Fruit fly (Drosophila melanogaster) whole organism, prepupa: ENCODE results near the gene SmydA-8.

Experiments
- Blimp-1 ChIP-seq: fragments of 200-800 bp; sonication (Bioruptor generic); optimal IDR thresholded peaks from 3 replicates; lab custom pipeline; 2017; ENCODE audit warnings: missing biosample characterization, missing genetic modification characterization, mild to moderate bottlenecking, moderate library complexity, missing genetic modification reagents
- CG10631 ChIP-seq: fragments of 200-800 bp; sonication (Bioruptor generic); optimal IDR thresholded peaks from 2 replicates; lab custom pipeline; 2016; ENCODE audit warnings: missing biosample characterization, missing genetic modification characterization
- CG10669 ChIP-seq: fragments of 200-800 bp; sonication (Bioruptor generic); optimal IDR thresholded peaks from 3 replicates; lab custom pipeline; 2018; ENCODE audit warnings: missing biosample characterization, mild to moderate bottlenecking, missing genetic modification characterization, moderate library complexity
- CG11294 ChIP-seq: fragments of 200-800 bp; sonication (Bioruptor generic); IDR thresholded peaks from 2 replicates; pipeline ENCODE4 v1.3.6; 2022; ENCODE audit warnings: missing biosample characterization, missing genetic modification characterization
- CG11902 ChIP-seq: fragments of 200-800 bp; sonication (Bioruptor generic); optimal IDR thresholded peaks from 3 replicates; lab custom pipeline; 2016; ENCODE audit warnings: missing biosample characterization, missing genetic modification characterization
- CG15336 ChIP-seq: fragments of 200-800 bp; sonication (Bioruptor generic); IDR thresholded peaks from 2 replicates; pipeline ENCODE4 v1.3.6; 2022; ENCODE audit warnings: missing biosample characterization, missing genetic modification characterization
- CG1621 ChIP-seq: fragments of 200-800 bp; sonication (Bioruptor generic); optimal IDR thresholded peaks from 3 replicates; lab custom pipeline; 2018; ENCODE audit warnings: missing biosample characterization, mild to moderate bottlenecking, missing genetic modification characterization
- CG16779 ChIP-seq: fragments of 200-800 bp; sonication (Bioruptor generic); optimal IDR thresholded peaks from 3 replicates; lab custom pipeline; 2017; ENCODE audit warnings: missing biosample characterization, mild to moderate bottlenecking, missing genetic modification characterization
- CG3032 ChIP-seq: fragments of 200-800 bp; optimal IDR thresholded peaks from 2 replicates; lab custom pipeline; 2019; ENCODE audit warnings: missing biosample characterization, mild to moderate bottlenecking, missing genetic modification characterization, moderate library complexity
- CG31627 ChIP-seq: fragments of 200-800 bp; sonication (Bioruptor generic); optimal IDR thresholded peaks from 3 replicates; lab custom pipeline; 2016; ENCODE audit warnings: missing biosample characterization, missing genetic modification characterization
- CG34406 ChIP-seq: fragments of 200-800 bp; sonication (Bioruptor generic); optimal IDR thresholded peaks from 3 replicates; lab custom pipeline; 2016; ENCODE audit warnings: missing biosample characterization, missing genetic modification characterization
- CG3919 ChIP-seq: fragments of 200-800 bp; sonication (Bioruptor generic); optimal IDR thresholded peaks from 3 replicates; lab custom pipeline; 2016; ENCODE audit warnings: missing biosample characterization, missing genetic modification characterization
- CG4318 ChIP-seq: fragments of 200-800 bp; sonication (Bioruptor generic); optimal IDR thresholded peaks from 3 replicates; lab custom pipeline; 2017; ENCODE audit warnings: missing biosample characterization, mild to moderate bottlenecking, missing genetic modification characterization
- CG6163 ChIP-seq: fragments of 200-800 bp; sonication (Bioruptor generic); IDR thresholded peaks from 3 replicates; pipeline ENCODE4 v1.3.6; 2022; ENCODE audit warnings: missing biosample characterization, missing genetic modification characterization
- CG6792 ChIP-seq: fragments of 200-800 bp; sonication (Bioruptor generic); optimal IDR thresholded peaks from 3 replicates; lab custom pipeline; 2016; ENCODE audit warnings: missing biosample characterization, missing genetic modification characterization
- CG6854 ChIP-seq: fragments of 200-800 bp; sonication (Bioruptor generic); optimal IDR thresholded peaks from 2 replicates; lab custom pipeline; 2017; ENCODE audit warnings: missing biosample characterization, mild to moderate bottlenecking, missing genetic modification characterization
- CG7368 ChIP-seq: fragments of 200-800 bp; sonication (Bioruptor generic); optimal IDR thresholded peaks from 3 replicates; lab custom pipeline; 2016; ENCODE audit warnings: missing biosample characterization, missing genetic modification characterization
- CG8119 ChIP-seq: fragments of 200-800 bp; sonication (Bioruptor generic); IDR thresholded peaks from 3 replicates; pipeline ENCODE4 v1.3.6; 2022; ENCODE audit warnings: missing biosample characterization, missing genetic modification characterization
- CG8319 ChIP-seq: fragments of 200-800 bp; sonication (Bioruptor generic); optimal IDR thresholded peaks from 3 replicates; lab custom pipeline; 2016; ENCODE audit warnings: missing biosample characterization, missing genetic modification characterization
- CG8632 ChIP-seq: fragments of 200-800 bp; sonication (Bioruptor generic); optimal IDR thresholded peaks from 3 replicates; lab custom pipeline; 2016; ENCODE audit warnings: missing biosample characterization, missing genetic modification characterization
- CG9139 ChIP-seq: fragments of 200-800 bp; sonication (Bioruptor generic); optimal IDR thresholded peaks from 3 replicates; lab custom pipeline; 2017; ENCODE audit warnings: missing biosample characterization, mild to moderate bottlenecking, missing genetic modification characterization
- Eip75B ChIP-seq: fragments of 200-800 bp; sonication (Bioruptor generic); optimal IDR thresholded peaks from 3 replicates; lab custom pipeline; 2016; ENCODE audit warnings: missing biosample characterization, missing genetic modification characterization
- Eip78C ChIP-seq: fragments of 200-800 bp; sonication (Bioruptor generic); peaks from one replicate; lab custom pipeline; 2016; ENCODE audit warnings: missing biosample characterization, missing genetic modification characterization
- Ets21C ChIP-seq: fragments of 200-800 bp; sonication (Bioruptor generic); optimal IDR thresholded peaks from 3 replicates; lab custom pipeline; 2016; ENCODE audit warnings: missing biosample characterization, missing genetic modification characterization
- Ets96B ChIP-seq: fragments of 200-800 bp; optimal IDR thresholded peaks from 2 replicates; lab custom pipeline; 2019; ENCODE audit warnings: missing biosample characterization, mild to moderate bottlenecking, missing genetic modification characterization, moderate library complexity
- Gug ChIP-seq: fragments of 200-800 bp; sonication (Bioruptor generic); IDR thresholded peaks from 2 replicates; pipeline ENCODE4 v1.3.6; 2022; ENCODE audit warnings: missing biosample characterization, missing genetic modification characterization
- Hr38 ChIP-seq: sonication (Bioruptor generic); optimal IDR thresholded peaks from 2 replicates; lab custom pipeline; 2016; ENCODE audit warnings: missing biosample characterization, missing genetic modification characterization
- Hr39 ChIP-seq: fragments of 200-800 bp; sonication (Bioruptor generic); optimal IDR thresholded peaks from 2 replicates; lab custom pipeline; 2016; ENCODE audit warnings: missing biosample characterization, missing genetic modification characterization
- Hr4 ChIP-seq: fragments of 200-800 bp; sonication (Bioruptor generic); optimal IDR thresholded peaks from 3 replicates; lab custom pipeline; 2016; ENCODE audit warnings: missing biosample characterization, missing genetic modification characterization
- Lpt ChIP-seq: fragments of 200-800 bp; sonication (Bioruptor generic); optimal IDR thresholded peaks from 3 replicates; lab custom pipeline; 2016; ENCODE audit warnings: missing biosample characterization, missing genetic modification characterization
- Met ChIP-seq: fragments of 200-800 bp; sonication (Bioruptor generic); optimal IDR thresholded peaks from 3 replicates; lab custom pipeline; 2016; ENCODE audit warnings: missing biosample characterization, missing genetic modification characterization
- OdsH ChIP-seq: fragments of 200-800 bp; sonication (Bioruptor generic); optimal IDR thresholded peaks from 3 replicates; lab custom pipeline; 2016; ENCODE audit warnings: missing biosample characterization, missing genetic modification characterization
- Smox ChIP-seq: fragments of 200-800 bp; sonication (Bioruptor generic); optimal IDR thresholded peaks from 3 replicates; lab custom pipeline; 2016; ENCODE audit warnings: missing biosample characterization, missing genetic modification characterization
- Sox14 ChIP-seq: fragments of 200-800 bp; sonication (Bioruptor generic); optimal IDR thresholded peaks from 3 replicates; lab custom pipeline; 2016; ENCODE audit warnings: missing biosample characterization, missing genetic modification characterization
- achi ChIP-seq: fragments of 200-800 bp; sonication (Bioruptor generic); optimal IDR thresholded peaks from 3 replicates; lab custom pipeline; 2016; ENCODE audit warnings: missing biosample characterization, missing genetic modification characterization
- acj6 ChIP-seq: fragments of 200-800 bp; sonication (Bioruptor generic); optimal IDR thresholded peaks from 3 replicates; lab custom pipeline; 2016; ENCODE audit warnings: missing biosample characterization, missing genetic modification characterization
- cyc ChIP-seq: fragments of 200-800 bp; sonication (Bioruptor generic); optimal IDR thresholded peaks from 3 replicates; lab custom pipeline; 2016; ENCODE audit warnings: missing biosample characterization, missing genetic modification characterization
- dac ChIP-seq: fragments of 200-800 bp; sonication (Bioruptor generic); optimal IDR thresholded peaks from 2 replicates; lab custom pipeline; 2017; ENCODE audit warnings: missing biosample characterization, mild to moderate bottlenecking, missing genetic modification characterization
- dsx ChIP-seq: fragments of 200-800 bp; optimal IDR thresholded peaks from 3 replicates; lab custom pipeline; 2019; ENCODE audit warnings: missing biosample characterization, mild to moderate bottlenecking, missing genetic modification characterization, moderate library complexity; ENCODE audit not compliant: poor library complexity, severe bottlenecking
- eg ChIP-seq: fragments of 200-800 bp; sonication (Bioruptor generic); IDR thresholded peaks from 3 replicates; pipeline ENCODE4 v1.3.6; 2022; ENCODE audit warnings: missing biosample characterization, missing genetic modification characterization
- esn ChIP-seq: fragments of 200-800 bp; sonication (Bioruptor generic); optimal IDR thresholded peaks from 2 replicates; lab custom pipeline; 2016; ENCODE audit warnings: missing biosample characterization, mild to moderate bottlenecking, missing genetic modification characterization, moderate library complexity
- fd59A ChIP-seq: fragments of 200-800 bp; sonication (Bioruptor generic); optimal IDR thresholded peaks from 2 replicates; lab custom pipeline; 2017; ENCODE audit warnings: missing biosample characterization, mild to moderate bottlenecking, missing genetic modification characterization, missing genetic modification reagents
- lz ChIP-seq: fragments of 200-800 bp; sonication (Bioruptor generic); optimal IDR thresholded peaks from 3 replicates; lab custom pipeline; 2016; ENCODE audit warnings: missing biosample characterization, missing genetic modification characterization
- net ChIP-seq: fragments of 200-800 bp; sonication (Bioruptor generic); optimal IDR thresholded peaks from 3 replicates; lab custom pipeline; 2016; ENCODE audit warnings: missing biosample characterization, missing genetic modification characterization
- pdm3 ChIP-seq: fragments of 200-800 bp; sonication (Bioruptor generic); optimal IDR thresholded peaks from 3 replicates; lab custom pipeline; 2016; ENCODE audit warnings: missing biosample characterization, missing genetic modification characterization
- spab ChIP-seq: fragments of 200-800 bp; sonication (Bioruptor generic); optimal IDR thresholded peaks from 2 replicates; lab custom pipeline; 2017; ENCODE audit warnings: missing biosample characterization, mild to moderate bottlenecking, missing genetic modification characterization, missing genetic modification reagents
- svp ChIP-seq: fragments of 200-800 bp; sonication (Bioruptor generic); peaks from one replicate; lab custom pipeline; 2016; ENCODE audit warnings: missing biosample characterization, missing genetic modification characterization
- topi ChIP-seq: fragments of 200-800 bp; sonication (Bioruptor generic); optimal IDR thresholded peaks from 3 replicates; lab custom pipeline; 2016; ENCODE audit warnings: missing biosample characterization, missing genetic modification characterization
- vri ChIP-seq: fragments of 200-800 bp; sonication (Bioruptor generic); optimal IDR thresholded peaks from 3 replicates; lab custom pipeline; 2016; ENCODE audit warnings: missing biosample characterization, mild to moderate bottlenecking, missing genetic modification characterization

The SmydA-8 gene

dm6 chrX:2168485-2169199 is 45.0 kb downstream of the SmydA-8 start:
- TF ChIP-seq dac (GFP tag; lab: Kevin White, UChicago) (no peak), CG34406 (GFP tag; lab: Kevin White, UChicago) (no peak), topi (GFP tag; lab: Kevin White, UChicago) (no peak), Ets21C (GFP tag; lab: Kevin White, UChicago) (no peak), Hr4 (GFP tag; lab: Kevin White, UChicago) (no peak), CG4318 (GFP tag; lab: Kevin White, UChicago) (no peak), achi (GFP tag; lab: Kevin White, UChicago) (no peak), lz (GFP tag; lab: Kevin White, UChicago) (no peak)

- TF ChIP-seq CG6163 (GFP tag; lab: Robert Waterston, UW) (peak; percentile 83), cyc (no peak), net (GFP tag; lab: Kevin White, UChicago) (peak; percentile 43), CG1621 (tag; lab: Kevin White, UChicago) (no peak), CG8632 (no peak), CG6854 (GFP tag; lab: Kevin White, UChicago) (no peak), fd59A (GFP tag; lab: Kevin White, UChicago) (no peak), CG16779 (tag; lab: Kevin White, UChicago) (no peak), OdsH (GFP tag; lab: Kevin White, UChicago) (peak; percentile 42), dac (GFP tag; lab: Kevin White, UChicago) (peak; percentile 48), Ets96B (tag; lab: Kevin White, UChicago) (no peak), esn (GFP tag; lab: Kevin White, UChicago) (no peak), CG15336 (peak; percentile 89), CG3032 (no peak), CG11902 (GFP tag; lab: Kevin White, UChicago) (no peak), achi (GFP tag; lab: Kevin White, UChicago) (peak; percentile 40), CG6792 (no peak), Hr39 (GFP tag; lab: Kevin White, UChicago) (no peak), dsx (GFP tag; lab: Kevin White, UChicago) (no peak), CG11294 (GFP tag; lab: Robert Waterston, UW) (peak; percentile 63), svp (peak; percentile 64), CG31627 (no peak), CG4318 (GFP tag; lab: Kevin White, UChicago) (peak; percentile 58), Blimp-1 (no peak), CG3919 (peak; percentile 47), CG8319 (GFP tag; lab: Kevin White, UChicago) (no peak), Eip78C (GFP tag; lab: Kevin White, UChicago) (peak; percentile 53), Hr38 (GFP tag; lab: Kevin White, UChicago) (no peak), Ets21C (GFP tag; lab: Kevin White, UChicago) (no peak), vri (no peak), CG34406 (GFP tag; lab: Kevin White, UChicago) (no peak), acj6 (GFP tag; lab: Kevin White, UChicago) (no peak), CG9139 (GFP tag; lab: Kevin White, UChicago) (no peak), Gug (GFP tag; lab: Robert Waterston, UW) (peak; percentile 76), CG10669 (no peak), Smox (GFP tag; lab: Kevin White, UChicago) (no peak), spab (GFP tag; lab: Kevin White, UChicago) (no peak), pdm3 (GFP tag; lab: Kevin White, UChicago) (peak; percentile 56), CG8119 (peak; percentile 85), CG7368 (GFP tag; lab: Kevin White, UChicago) (no peak), Sox14 (GFP tag; lab: Kevin White, UChicago) (peak; percentile 8), CG10631 (peak; percentile 10), topi (GFP tag; lab: Kevin White, UChicago) (no peak), Lpt (peak; percentile 38), eg (peak; percentile 90), lz (GFP tag; lab: Kevin White, UChicago) (no peak), Met (no peak), Eip75B (GFP tag; lab: Kevin White, UChicago) (no peak)
Observed at dm6 chrX:2166129-2166528, 47.5 kb downstream of the SmydA-8 start.
